Fruit fly (Drosophila melanogaster) whole organism, pupa: ENCODE data around the gene Targ3.

Experiments
- CG12605 ChIP-seq: fragments of 200-800 bp; sonication (Bioruptor generic); IDR thresholded peaks from 2 replicates; pipeline ENCODE4 v1.3.6; 2022; ENCODE audit warnings: missing biosample characterization, missing genetic modification characterization
- CG13204 ChIP-seq: fragments of 200-800 bp; sonication (Bioruptor generic); optimal IDR thresholded peaks from 2 replicates; lab custom pipeline; 2018; ENCODE audit warnings: missing biosample characterization, mild to moderate bottlenecking, missing genetic modification characterization, moderate library complexity
- CG32121 ChIP-seq: fragments of 200-800 bp; sonication (Bioruptor generic); IDR thresholded peaks from 2 replicates; pipeline ENCODE4 v1.3.6; 2022; ENCODE audit warnings: missing biosample characterization, missing genetic modification characterization
- CG8159 ChIP-seq: fragments of 200-800 bp; sonication (Bioruptor generic); optimal IDR thresholded peaks from 3 replicates; lab custom pipeline; 2018; ENCODE audit warnings: missing biosample characterization, mild to moderate bottlenecking, missing genetic modification characterization, moderate library complexity
- CG9948 ChIP-seq: fragments of 200-800 bp; sonication (Bioruptor generic); optimal IDR thresholded peaks from 2 replicates; lab custom pipeline; 2018; ENCODE audit warnings: missing biosample characterization, mild to moderate bottlenecking, missing genetic modification characterization, moderate library complexity
- D1 ChIP-seq: fragments of 200-800 bp; sonication (Bioruptor generic); optimal IDR thresholded peaks from 2 replicates; lab custom pipeline; 2018; ENCODE audit warnings: missing biosample characterization, mild to moderate bottlenecking, missing genetic modification characterization, moderate library complexity
- EcR ChIP-seq: fragments of 200-800 bp; sonication (Bioruptor generic); optimal IDR thresholded peaks from 3 replicates; lab custom pipeline; 2019; ENCODE audit warnings: missing biosample characterization, missing genetic modification characterization, mild to moderate bottlenecking, moderate library complexity, missing genetic modification reagents
- Ets98B ChIP-seq: fragments of 200-800 bp; sonication (Bioruptor generic); IDR thresholded peaks from 2 replicates; pipeline ENCODE4 v1.3.6; 2022; ENCODE audit warnings: missing biosample characterization, missing genetic modification characterization
- Snoo ChIP-seq: fragments of 200-800 bp; sonication (Bioruptor generic); optimal IDR thresholded peaks from 3 replicates; lab custom pipeline; 2017; ENCODE audit warnings: missing biosample characterization, mild to moderate bottlenecking, missing genetic modification characterization, inconsistent platforms
- rn ChIP-seq: fragments of 200-800 bp; sonication (Bioruptor generic); IDR thresholded peaks from 2 replicates; pipeline ENCODE4 v1.3.6; 2022; ENCODE audit warnings: missing biosample characterization, missing genetic modification characterization

dm6 chr3L:21186487-21186886, 10.1 kb upstream of the Targ3 start:
- TF ChIP-seq CG13204 (GFP tag; lab: Kevin White, UChicago) (no peak), Ets98B (GFP tag; lab: Robert Waterston, UW) (no peak), EcR (no peak), D1 (tag; lab: Kevin White, UChicago) (no peak), CG12605 (peak; percentile 93), CG9948 (tag; lab: Kevin White, UChicago) (no peak), CG32121 (GFP tag; lab: Robert Waterston, UW) (no peak), Snoo (tag; lab: Kevin White, UChicago) (no peak), CG8159 (no peak), rn (GFP tag; lab: Robert Waterston, UW) (no peak)
